Fruit fly (Drosophila melanogaster): Measurements from ENCODE around the gene TM9SF2.

TM9SF2 gene

DNA sequence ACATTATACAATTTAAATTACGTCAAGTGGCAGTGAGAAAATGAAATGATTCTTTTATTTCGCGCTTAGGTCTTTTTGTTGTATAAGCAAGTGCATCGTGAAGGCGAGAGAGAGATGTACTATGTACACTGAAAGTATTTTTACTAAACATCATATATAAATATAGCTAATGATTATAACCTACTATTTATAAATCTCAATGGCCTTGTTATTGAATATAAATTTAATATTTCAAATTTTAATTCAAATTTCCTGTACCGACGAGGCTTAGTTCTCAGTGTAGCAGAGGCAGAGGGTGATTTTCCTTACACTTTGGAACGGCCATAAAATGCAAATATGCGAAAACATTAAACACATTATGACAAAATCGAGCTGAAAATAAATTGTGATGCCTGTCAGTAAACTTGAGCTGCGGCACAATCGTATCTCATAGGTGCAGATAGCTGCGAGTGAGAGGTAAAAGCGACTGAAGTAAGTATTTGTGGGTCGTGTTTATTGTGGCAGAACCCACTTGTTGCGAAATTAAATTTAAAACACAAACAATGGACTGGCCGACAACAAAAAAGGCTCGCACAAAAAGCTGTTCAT lies 27.9 kb upstream of the TM9SF2 start:
- TF ChIP-seq Dll (optimal IDR thresholded peaks at IDR 0.05) (no peak), EcR (GFP tag; optimal IDR thresholded peaks at IDR 0.05) (no peak), pan (optimal IDR thresholded peaks at IDR 0.05) (no peak), usp (GFP tag; optimal IDR thresholded peaks at IDR 0.05) (no peak), CG8478 (optimal IDR thresholded peaks at IDR 0.05) (no peak), psq (optimal IDR thresholded peaks at IDR 0.05) (no peak)

dm6 chr2L:20760956-20761355 lies 26.8 kb upstream of the TM9SF2 start:
- TF ChIP-seq EcR (GFP tag; optimal IDR thresholded peaks at IDR 0.05) (no peak), usp (GFP tag; optimal IDR thresholded peaks at IDR 0.05) (no peak), CG8478 (optimal IDR thresholded peaks at IDR 0.05) (no peak), pan (optimal IDR thresholded peaks at IDR 0.05) (no peak), Dll (optimal IDR thresholded peaks at IDR 0.05) (no peak), psq (optimal IDR thresholded peaks at IDR 0.05) (no peak)

dm6 chr2L:20759809-20760485 lies 25.8 kb upstream of the TM9SF2 start:
- no peak for TF ChIP-seq Dll (optimal IDR thresholded peaks at IDR 0.05)
- TF ChIP-seq psq (optimal IDR thresholded peaks at IDR 0.05), result no peak
- TF ChIP-seq usp (GFP tag; optimal IDR thresholded peaks at IDR 0.05), result no peak
- TF ChIP-seq EcR (GFP tag; optimal IDR thresholded peaks at IDR 0.05), result no peak
- TF ChIP-seq pan (optimal IDR thresholded peaks at IDR 0.05), result no peak
- no peak for TF ChIP-seq CG8478 (optimal IDR thresholded peaks at IDR 0.05)

DNA sequence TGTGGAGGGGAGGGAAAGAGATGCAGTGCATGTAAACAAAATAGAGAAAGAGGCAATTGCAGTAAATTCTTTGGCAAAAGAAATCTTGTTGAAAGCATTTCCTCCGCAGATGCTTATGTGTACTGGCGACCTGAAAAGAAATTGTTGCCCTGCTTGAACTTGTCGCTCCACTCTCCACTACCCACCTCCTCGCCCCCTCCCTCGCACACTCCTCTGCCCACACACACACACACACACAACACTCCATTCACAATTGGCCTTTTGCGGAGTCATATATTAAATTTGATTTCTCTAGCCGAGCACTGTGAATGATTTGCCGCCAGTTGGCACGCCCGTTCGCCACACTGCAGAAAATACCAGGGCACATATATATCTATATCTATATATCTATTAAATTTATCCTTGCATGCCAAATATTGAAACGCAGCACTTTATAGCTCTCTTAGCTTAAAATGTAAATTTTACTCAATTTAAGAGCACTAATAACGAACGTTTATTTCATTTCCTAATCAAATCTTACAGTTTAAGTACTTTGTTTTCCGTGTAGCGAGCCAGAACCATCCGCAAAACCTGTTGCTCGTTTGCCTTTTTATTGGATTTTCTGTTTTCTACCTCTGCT lies 24.8 kb upstream of the TM9SF2 start:
- TF ChIP-seq EcR (GFP tag; optimal IDR thresholded peaks at IDR 0.05) (no peak), CG8478 (optimal IDR thresholded peaks at IDR 0.05) (no peak), Dll (optimal IDR thresholded peaks at IDR 0.05) (no peak), usp (GFP tag; optimal IDR thresholded peaks at IDR 0.05) (no peak), psq (optimal IDR thresholded peaks at IDR 0.05) (no peak), pan (optimal IDR thresholded peaks at IDR 0.05) (no peak)

dm6 chr2L:20758188-20758846 lies 24.2 kb upstream of the TM9SF2 start:
- TF ChIP-seq CG8478 (optimal IDR thresholded peaks at IDR 0.05) (no peak), pan (optimal IDR thresholded peaks at IDR 0.05) (no peak), psq (optimal IDR thresholded peaks at IDR 0.05) (no peak), usp (GFP tag; optimal IDR thresholded peaks at IDR 0.05) (no peak), Dll (optimal IDR thresholded peaks at IDR 0.05) (no peak), EcR (GFP tag; optimal IDR thresholded peaks at IDR 0.05) (no peak)

DNA sequence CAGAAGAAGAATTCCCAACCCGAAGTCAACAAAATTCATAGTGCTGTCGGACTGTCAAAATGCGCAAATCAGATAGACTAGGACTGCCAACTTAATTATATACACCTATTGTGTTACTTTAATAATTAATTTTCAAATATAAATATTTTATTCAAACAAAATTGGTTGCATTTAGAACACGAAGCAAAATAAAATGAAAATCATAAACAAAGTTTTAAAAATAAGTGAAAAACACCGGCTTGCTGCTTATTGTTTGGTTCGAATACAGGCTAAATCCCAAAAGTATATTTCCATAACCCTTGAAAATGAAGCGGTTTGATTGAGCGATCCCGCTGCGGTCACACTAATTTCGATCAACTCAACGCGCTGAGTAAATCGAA lies 23.7 kb upstream of the TM9SF2 start, which contains the start of the genes Rhau and dia:
Gene Rhau, minus strand, starts transcription at position 178 of the 380 bp plus-strand sequence.
Gene dia, plus strand, starts transcription at position 337 of the 380 bp plus-strand sequence.
- TF ChIP-seq CG8478 (optimal IDR thresholded peaks at IDR 0.05) (no peak), Dll (optimal IDR thresholded peaks at IDR 0.05) (no peak), pan (optimal IDR thresholded peaks at IDR 0.05) (no peak), usp (GFP tag; optimal IDR thresholded peaks at IDR 0.05) (no peak), psq (optimal IDR thresholded peaks at IDR 0.05) (no peak), EcR (GFP tag; optimal IDR thresholded peaks at IDR 0.05) (no peak)

DNA sequence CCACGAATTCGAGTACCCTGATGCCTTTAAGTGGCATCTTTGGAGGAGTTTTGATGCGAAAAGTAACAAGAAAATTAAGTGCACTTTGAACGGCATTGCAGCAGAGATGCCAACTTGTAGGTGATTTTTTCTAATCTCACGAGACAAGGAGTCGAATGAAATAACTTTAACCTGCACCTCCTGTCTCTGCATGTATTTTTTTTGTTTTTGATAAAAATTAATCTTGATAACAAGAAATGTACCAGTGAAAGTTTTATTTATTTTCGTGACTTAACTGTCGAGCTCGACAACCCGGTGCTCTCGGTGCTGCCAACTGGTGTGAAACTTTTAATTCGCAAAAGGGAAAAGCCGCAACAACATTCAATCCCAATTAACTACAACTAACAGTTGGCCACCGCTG lies 18.1 kb upstream of the TM9SF2 start, which contains the start of the genes Amacr and Ns4:
Gene Amacr, minus strand, starts transcription at position 182 of the 400 bp plus-strand sequence.
Gene Ns4, plus strand, starts transcription at position 317 of the 400 bp plus-strand sequence.
- TF ChIP-seq usp (GFP tag; optimal IDR thresholded peaks at IDR 0.05) (no peak), CG8478 (optimal IDR thresholded peaks at IDR 0.05) (no peak), Dll (optimal IDR thresholded peaks at IDR 0.05) (no peak), psq (optimal IDR thresholded peaks at IDR 0.05) (no peak), EcR (GFP tag; optimal IDR thresholded peaks at IDR 0.05) (no peak), pan (optimal IDR thresholded peaks at IDR 0.05) (no peak)

dm6 chr2L:20735121-20735855 lies 1.2 kb upstream of the TM9SF2 start:
- TF ChIP-seq Dll (optimal IDR thresholded peaks at IDR 0.05) (no peak), usp (GFP tag; optimal IDR thresholded peaks at IDR 0.05) (no peak), pan (optimal IDR thresholded peaks at IDR 0.05) (no peak), EcR (GFP tag; optimal IDR thresholded peaks at IDR 0.05) (no peak), CG8478 (optimal IDR thresholded peaks at IDR 0.05) (no peak), psq (optimal IDR thresholded peaks at IDR 0.05) (no peak)

DNA sequence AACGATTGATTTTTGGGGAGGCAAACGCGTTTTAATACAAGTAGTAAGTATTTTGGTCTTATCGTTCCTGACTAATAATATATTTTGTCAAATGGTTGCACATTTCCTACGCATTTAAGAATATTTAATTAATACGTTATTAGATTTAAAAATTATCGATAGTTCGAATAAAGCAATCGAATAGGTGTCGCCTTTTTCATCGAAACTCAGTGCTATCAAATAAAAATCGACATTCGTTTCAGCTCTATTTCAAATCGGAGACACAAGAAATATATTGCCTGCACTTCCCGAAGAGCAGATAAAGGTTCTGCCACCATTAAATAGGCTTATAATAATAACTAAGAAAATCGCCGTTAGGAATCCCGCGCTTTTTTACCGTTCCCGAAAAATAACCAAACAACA lies 579 bp upstream of the TM9SF2 start:
- TF ChIP-seq pan (optimal IDR thresholded peaks at IDR 0.05) (no peak), Dll (optimal IDR thresholded peaks at IDR 0.05) (no peak), CG8478 (optimal IDR thresholded peaks at IDR 0.05) (no peak), EcR (GFP tag; optimal IDR thresholded peaks at IDR 0.05) (no peak), psq (optimal IDR thresholded peaks at IDR 0.05) (no peak), usp (GFP tag; optimal IDR thresholded peaks at IDR 0.05) (no peak)

DNA sequence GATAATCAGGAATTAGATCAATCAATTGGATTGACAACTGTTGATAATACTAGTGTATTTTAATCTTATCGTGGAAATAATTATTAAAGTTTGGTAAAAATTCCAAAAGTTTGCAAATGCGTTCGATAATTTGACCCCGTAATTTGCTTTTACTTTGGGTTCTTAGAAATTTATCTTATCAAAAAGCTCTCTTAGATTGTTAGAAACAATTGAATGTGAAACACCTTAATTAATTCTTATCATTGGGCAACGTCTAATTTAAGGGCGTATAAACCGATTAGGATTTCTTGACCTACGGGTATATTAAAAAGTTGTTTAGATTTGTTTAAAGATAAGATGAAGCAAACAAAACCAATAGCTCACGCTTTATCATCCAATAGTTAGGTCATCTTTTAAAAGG lies 1.1 kb downstream of the TM9SF2 start:
- TF ChIP-seq usp (GFP tag; optimal IDR thresholded peaks at IDR 0.05), result no peak
- no peak for TF ChIP-seq CG8478 (optimal IDR thresholded peaks at IDR 0.05)
- TF ChIP-seq pan (optimal IDR thresholded peaks at IDR 0.05), result no peak
- no peak for TF ChIP-seq EcR (GFP tag; optimal IDR thresholded peaks at IDR 0.05)
- no peak for TF ChIP-seq psq (optimal IDR thresholded peaks at IDR 0.05)
- TF ChIP-seq Dll (optimal IDR thresholded peaks at IDR 0.05), result no peak

DNA sequence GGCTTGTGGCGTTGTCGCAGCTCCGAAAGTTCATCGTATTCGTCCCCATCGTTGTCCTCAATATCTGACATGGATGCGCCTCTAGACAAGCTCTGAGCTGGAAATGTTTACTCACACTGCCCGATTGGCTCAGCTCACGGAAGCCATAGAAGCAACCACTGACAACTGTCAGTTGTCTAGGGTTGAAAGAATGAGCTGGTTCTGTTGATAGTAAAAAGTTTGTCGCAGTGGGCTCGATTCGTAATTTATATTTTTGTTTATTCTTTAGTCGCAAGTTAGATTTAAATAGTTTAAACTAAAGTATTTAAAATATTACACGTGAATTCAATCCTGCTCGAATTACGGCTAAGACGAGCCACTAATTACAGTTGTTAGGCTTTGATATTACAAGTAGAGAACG lies 3.9 kb downstream of the TM9SF2 start, which contains the start of gene CarT:
Gene CarT, minus strand, starts transcription at position 101 of the 400 bp plus-strand sequence.
- TF ChIP-seq CG8478 (optimal IDR thresholded peaks at IDR 0.05), result no peak
- no peak for TF ChIP-seq usp (GFP tag; optimal IDR thresholded peaks at IDR 0.05)
- TF ChIP-seq EcR (GFP tag; optimal IDR thresholded peaks at IDR 0.05), result no peak

Measured in whole organism.